Worm (Caenorhabditis elegans): ENCODE data around the gene R10E11.5.

Gene R10E11.5

DNA sequence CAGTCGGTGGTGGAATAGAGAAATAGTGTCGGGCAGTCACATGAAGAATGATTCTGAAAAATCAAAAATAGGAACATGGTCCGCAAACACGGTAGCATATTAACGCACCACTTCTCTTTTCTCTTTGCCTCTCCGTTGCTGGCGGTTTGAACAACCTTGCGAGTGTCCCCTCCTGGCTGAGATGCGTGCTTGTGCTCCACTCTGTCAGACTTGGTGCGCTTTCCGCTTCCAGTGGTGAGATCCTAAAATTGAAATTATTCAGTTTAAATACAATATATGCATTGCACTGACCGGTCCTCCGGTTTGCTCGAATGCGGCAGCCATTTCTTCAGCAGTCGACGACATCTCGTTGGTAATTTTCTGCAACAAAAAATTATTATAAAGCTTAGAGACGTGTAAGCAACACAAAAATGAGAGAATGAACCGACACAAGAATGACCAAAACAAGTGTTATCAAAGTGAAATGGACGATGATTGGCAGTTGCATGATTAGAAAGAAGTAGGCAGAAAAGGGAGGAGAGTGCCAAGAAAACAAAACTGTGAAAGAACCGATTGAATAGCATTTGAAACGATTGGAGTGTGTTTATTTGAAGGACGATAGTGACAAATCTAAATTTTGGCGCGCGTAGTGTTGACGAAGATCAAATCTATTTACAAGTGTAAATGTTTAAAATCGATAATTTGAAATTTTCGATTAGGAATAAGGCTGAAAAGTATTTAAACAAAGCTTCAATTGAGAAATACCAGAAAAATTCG lies 35.8 kb upstream of the R10E11.5 start, which contains the start of gene ZK632.9:
ZK632.9 (minus strand) TSS at position 360 of the 756 bp plus-strand sequence.
- TF ChIP-seq tbx-37 (GFP tag; conservative IDR thresholded peaks at IDR 0.05) (no peak), tbx-11 (GFP tag; IDR thresholded peaks at IDR 0.05) (no peak), F13C5.2 (tag; optimal IDR thresholded peaks at IDR 0.05) (no peak), ceh-13 (GFP tag; optimal IDR thresholded peaks at IDR 0.05) (no peak), hmbx-1 (tag; optimal IDR thresholded peaks at IDR 0.05) (no peak)

- no peak for TF ChIP-seq pes-1 (GFP tag; IDR thresholded peaks at IDR 0.05)
- no peak for TF ChIP-seq scrt-1 (GFP tag; IDR thresholded peaks at IDR 0.05)
- peak; percentile 64 for TF ChIP-seq ama-1 (optimal IDR thresholded peaks at IDR 0.05)
Observed at ce11 chrIII:9824330-9824934, 35.0 kb upstream of the R10E11.5 start, which contains the start of gene lin-52. Gene lin-52, minus strand, starts transcription at chrIII:9824750.

ce11 chrIII:9823748-9824147 lies 34.3 kb upstream of the R10E11.5 start:
- TF ChIP-seq aly-1 (tag; optimal IDR thresholded peaks at IDR 0.05) (no peak), flt-1 (GFP tag; IDR thresholded peaks at IDR 0.05) (no peak), hmg-4 (GFP tag; optimal IDR thresholded peaks at IDR 0.05) (no peak)

ce11 chrIII:9822942-9823341 lies 33.5 kb upstream of the R10E11.5 start, which contains the start of gene arl-5:
Gene arl-5, plus strand, starts transcription at chrIII:9823242.
- no peak for TF ChIP-seq B0310.2 (tag; optimal IDR thresholded peaks at IDR 0.05)
- TF ChIP-seq hmbx-1 (tag; optimal IDR thresholded peaks at IDR 0.05), result no peak
- no peak for TF ChIP-seq F13C5.2 (tag; optimal IDR thresholded peaks at IDR 0.05)
- TF ChIP-seq hmg-4 (GFP tag; optimal IDR thresholded peaks at IDR 0.05), result no peak
- TF ChIP-seq tra-4 (tag; optimal IDR thresholded peaks at IDR 0.05), result no peak
- no peak for TF ChIP-seq ets-7 (tag; optimal IDR thresholded peaks at IDR 0.05)
- TF ChIP-seq tbx-11 (GFP tag; IDR thresholded peaks at IDR 0.05), result no peak
- no peak for TF ChIP-seq sea-1 (GFP tag; conservative IDR thresholded peaks at IDR 0.05)
- TF ChIP-seq aly-1 (tag; optimal IDR thresholded peaks at IDR 0.05), result no peak
- no peak for TF ChIP-seq ceh-36 (tag; optimal IDR thresholded peaks at IDR 0.05)
- TF ChIP-seq tbx-37 (GFP tag; conservative IDR thresholded peaks at IDR 0.05), result no peak
- TF ChIP-seq flt-1 (GFP tag; IDR thresholded peaks at IDR 0.05), result no peak
- no peak for TF ChIP-seq scrt-1 (GFP tag; IDR thresholded peaks at IDR 0.05)
- no peak for TF ChIP-seq hnd-1 (tag; optimal IDR thresholded peaks at IDR 0.05)
- TF ChIP-seq pes-1 (GFP tag; IDR thresholded peaks at IDR 0.05), result no peak
- TF ChIP-seq ceh-13 (GFP tag; optimal IDR thresholded peaks at IDR 0.05), result no peak

- TF ChIP-seq pes-1 (GFP tag; IDR thresholded peaks at IDR 0.05) (no peak), hmbx-1 (tag; optimal IDR thresholded peaks at IDR 0.05) (no peak), ets-7 (tag; optimal IDR thresholded peaks at IDR 0.05) (no peak), hmg-4 (GFP tag; optimal IDR thresholded peaks at IDR 0.05) (peak; percentile 45), aly-1 (tag; optimal IDR thresholded peaks at IDR 0.05) (peak; percentile 57), ceh-36 (tag; optimal IDR thresholded peaks at IDR 0.05) (no peak), tra-4 (tag; optimal IDR thresholded peaks at IDR 0.05) (no peak), sea-1 (GFP tag; conservative IDR thresholded peaks at IDR 0.05) (no peak), B0310.2 (tag; optimal IDR thresholded peaks at IDR 0.05) (no peak), flt-1 (GFP tag; IDR thresholded peaks at IDR 0.05) (no peak), tbx-37 (GFP tag; conservative IDR thresholded peaks at IDR 0.05) (no peak), scrt-1 (GFP tag; IDR thresholded peaks at IDR 0.05) (peak; percentile 65; the same call in 1 of the 2 replicates), tbx-11 (GFP tag; IDR thresholded peaks at IDR 0.05) (no peak), hnd-1 (tag; optimal IDR thresholded peaks at IDR 0.05) (no peak), ama-1 (optimal IDR thresholded peaks at IDR 0.05) (no peak), F13C5.2 (tag; optimal IDR thresholded peaks at IDR 0.05) (no peak), ceh-13 (GFP tag; optimal IDR thresholded peaks at IDR 0.05) (no peak)
Observed at ce11 chrIII:9818763-9819162, 29.3 kb upstream of the R10E11.5 start, which contains the start of gene panl-3. Gene panl-3, plus strand, starts transcription at chrIII:9819056.

- TF ChIP-seq ceh-13 (GFP tag; optimal IDR thresholded peaks at IDR 0.05) (no peak), flt-1 (GFP tag; IDR thresholded peaks at IDR 0.05) (no peak), sea-1 (GFP tag; conservative IDR thresholded peaks at IDR 0.05) (no peak), tbx-37 (GFP tag; conservative IDR thresholded peaks at IDR 0.05) (no peak), ets-7 (tag; optimal IDR thresholded peaks at IDR 0.05) (no peak)
Observed at ce11 chrIII:9817894-9818293, 28.4 kb upstream of the R10E11.5 start.

- TF ChIP-seq scrt-1 (GFP tag; IDR thresholded peaks at IDR 0.05) (no peak), ets-7 (tag; optimal IDR thresholded peaks at IDR 0.05) (no peak), ceh-13 (GFP tag; optimal IDR thresholded peaks at IDR 0.05) (no peak), tbx-11 (GFP tag; IDR thresholded peaks at IDR 0.05) (no peak), aly-1 (tag; optimal IDR thresholded peaks at IDR 0.05) (peak; percentile 19), pes-1 (GFP tag; IDR thresholded peaks at IDR 0.05) (no peak), ama-1 (optimal IDR thresholded peaks at IDR 0.05) (no peak), hmg-4 (GFP tag; optimal IDR thresholded peaks at IDR 0.05) (peak; percentile 73)
Observed at ce11 chrIII:9817087-9817612, 27.7 kb upstream of the R10E11.5 start, which contains the start of gene cnx-1. Gene cnx-1, minus strand, starts transcription at chrIII:9817137.

ce11 chrIII:9813146-9813545 lies 23.7 kb upstream of the R10E11.5 start, which contains the start of gene ZK632.14:
Gene ZK632.14, plus strand, starts transcription at chrIII:9813446.
- TF ChIP-seq ama-1 (optimal IDR thresholded peaks at IDR 0.05), result no peak
- TF ChIP-seq hmg-4 (GFP tag; optimal IDR thresholded peaks at IDR 0.05), result no peak
- TF ChIP-seq hnd-1 (tag; optimal IDR thresholded peaks at IDR 0.05), result no peak
- no peak for TF ChIP-seq ets-7 (tag; optimal IDR thresholded peaks at IDR 0.05)
- no peak for TF ChIP-seq aly-1 (tag; optimal IDR thresholded peaks at IDR 0.05)
- no peak for TF ChIP-seq tra-4 (tag; optimal IDR thresholded peaks at IDR 0.05)
- TF ChIP-seq ceh-13 (GFP tag; optimal IDR thresholded peaks at IDR 0.05), result no peak
- TF ChIP-seq ceh-36 (tag; optimal IDR thresholded peaks at IDR 0.05), result no peak
- no peak for TF ChIP-seq tbx-37 (GFP tag; conservative IDR thresholded peaks at IDR 0.05)
- TF ChIP-seq hmbx-1 (tag; optimal IDR thresholded peaks at IDR 0.05), result no peak
- no peak for TF ChIP-seq scrt-1 (GFP tag; IDR thresholded peaks at IDR 0.05)
- TF ChIP-seq sea-1 (GFP tag; conservative IDR thresholded peaks at IDR 0.05), result no peak
- no peak for TF ChIP-seq flt-1 (GFP tag; IDR thresholded peaks at IDR 0.05)

Measured in whole organism, early embryonic.